Fruit fly (Drosophila melanogaster): ENCODE measurements around the gene Gr64e.

Gr64e gene

DNA sequence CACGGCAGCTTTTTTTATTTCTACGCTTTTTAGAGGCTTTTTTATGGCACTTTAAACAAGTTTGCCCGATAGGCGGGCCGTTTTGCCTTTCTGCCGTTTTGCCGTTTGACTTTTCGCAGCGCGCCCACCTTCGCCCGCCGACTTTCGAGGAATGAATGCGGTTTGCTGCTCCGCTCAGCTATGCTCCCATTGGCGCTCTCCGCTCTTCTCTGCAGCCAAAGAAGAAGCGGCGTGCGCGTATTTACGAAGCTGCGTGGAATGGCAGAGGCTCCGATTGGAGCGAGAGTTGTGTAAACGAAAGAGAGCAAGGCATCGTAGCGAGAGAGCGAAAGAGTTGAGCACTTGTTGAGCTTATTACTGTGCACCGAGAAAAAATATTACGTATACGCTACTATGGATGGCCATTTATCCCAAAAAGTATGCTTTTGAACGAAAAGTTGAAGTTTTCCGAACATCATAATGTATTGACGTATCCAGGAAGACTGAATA is 39.7 kb downstream of the Gr64e start, which contains the start of gene wit (continued):
- TF ChIP-seq wek (GFP tag; optimal IDR thresholded peaks at IDR 0.05) (peak; percentile 48), Fer1 (GFP tag; optimal IDR thresholded peaks at IDR 0.05) (peak; percentile 67), CG31365 (tag; optimal IDR thresholded peaks at IDR 0.05) (no peak), ATbp (GFP tag; optimal IDR thresholded peaks at IDR 0.05) (peak; percentile 19), Tbp (GFP tag; optimal IDR thresholded peaks at IDR 0.05) (no peak), E2f1 (GFP tag; IDR thresholded peaks at IDR 0.05) (no peak), pnt (GFP tag; optimal IDR thresholded peaks at IDR 0.05) (no peak), GATAe (GFP tag; conservative IDR thresholded peaks at IDR 0.05) (no peak), C15 (GFP tag; IDR thresholded peaks at IDR 0.05) (0 out of 3 replicates have a peak, but pooled peaks have one; percentile 26), CG4404 (GFP tag; IDR thresholded peaks at IDR 0.05) (no peak), nerfin-1 (tag; optimal IDR thresholded peaks at IDR 0.05) (no peak), CG3163 (GFP tag; optimal IDR thresholded peaks at IDR 0.05) (peak; percentile 87), CG15479 (GFP tag; optimal IDR thresholded peaks at IDR 0.05) (no peak), Ptx1 (GFP tag; IDR thresholded peaks at IDR 0.05) (no peak), bigmax (GFP tag; optimal IDR thresholded peaks at IDR 0.05) (no peak), Med (GFP tag) (peak; percentile 87), CG10565 (GFP tag; optimal IDR thresholded peaks at IDR 0.05) (no peak), CG6654 (GFP tag; optimal IDR thresholded peaks at IDR 0.05) (no peak), zen2 (GFP tag; IDR thresholded peaks at IDR 0.05; ENCODE audit: partially characterized antibody) (peak; percentile 88; the same call in 2 of the 3 replicates), CG15514 (GFP tag; optimal IDR thresholded peaks at IDR 0.05) (peak; percentile 52), CHES-1-like (GFP tag; optimal IDR thresholded peaks at IDR 0.05) (no peak), toy (GFP tag; IDR thresholded peaks at IDR 0.05) (no peak), Mrtf (GFP tag; IDR thresholded peaks at IDR 0.05) (no peak), Atf3 (GFP tag; optimal IDR thresholded peaks at IDR 0.05) (no peak), repo (GFP tag; optimal IDR thresholded peaks at IDR 0.05) (no peak), CG12744 (GFP tag; optimal IDR thresholded peaks at IDR 0.05) (no peak), CkIIα-i1 (GFP tag; IDR thresholded peaks at IDR 0.05) (no peak), hkb (optimal IDR thresholded peaks at IDR 0.05) (no peak), hkb (GFP tag; IDR thresholded peaks at IDR 0.05) (peak; percentile 49; the same call in 1 of the 2 replicates), Dbx (GFP tag; IDR thresholded peaks at IDR 0.05) (0 out of 3 replicates have a peak, but pooled peaks have one; percentile 51), Hand (GFP tag; optimal IDR thresholded peaks at IDR 0.05) (peak; percentile 55), Atf6 (GFP tag; IDR thresholded peaks at IDR 0.05) (0 out of 2 replicates have a peak, but pooled peaks have one; percentile 17), pita (GFP tag; optimal IDR thresholded peaks at IDR 0.05) (no peak), CG13775 (GFP tag; optimal IDR thresholded peaks at IDR 0.05) (no peak), CG43689 (GFP tag; IDR thresholded peaks at IDR 0.05) (no peak), wdn (GFP tag; IDR thresholded peaks at IDR 0.05) (peak; percentile 14; the same call in 1 of the 2 replicates), D19A (tag; optimal IDR thresholded peaks at IDR 0.05) (no peak), CG10543 (GFP tag; optimal IDR thresholded peaks at IDR 0.05) (peak; percentile 4), CG6813 (GFP tag; optimal IDR thresholded peaks at IDR 0.05) (peak; percentile 43), lov (optimal IDR thresholded peaks at IDR 0.05) (no peak), lov (GFP tag; IDR thresholded peaks at IDR 0.05) (no peak), CG12155 (GFP tag; optimal IDR thresholded peaks at IDR 0.05) (no peak), Dip3 (GFP tag; optimal IDR thresholded peaks at IDR 0.05) (no peak), HLH3B (GFP tag; IDR thresholded peaks at IDR 0.05) (no peak), CG18262 (tag; optimal IDR thresholded peaks at IDR 0.05) (no peak), Lhr (GFP tag; optimal IDR thresholded peaks at IDR 0.05) (no peak), CG1647 (GFP tag; optimal IDR thresholded peaks at IDR 0.05) (no peak), CG3726 (GFP tag; IDR thresholded peaks at IDR 0.05) (no peak), CG12769 (tag; optimal IDR thresholded peaks at IDR 0.05) (peak; percentile 90), CG11093 (GFP tag; IDR thresholded peaks at IDR 0.05) (no peak), CG15011 (GFP tag; optimal IDR thresholded peaks at IDR 0.05) (no peak), CG13123 (GFP tag; optimal IDR thresholded peaks at IDR 0.05) (no peak)

Data from whole organism, embryonic.